Fruit fly (Drosophila melanogaster): ENCODE results near the gene CG7606.

- TF ChIP-seq psq (GFP tag; optimal IDR thresholded peaks at IDR 0.05) (no peak), h (GFP tag; optimal IDR thresholded peaks at IDR 0.05) (no peak), CG32264 (GFP tag; optimal IDR thresholded peaks at IDR 0.05) (no peak), brk (GFP tag; optimal IDR thresholded peaks at IDR 0.05) (no peak), jim (GFP tag; optimal IDR thresholded peaks at IDR 0.05) (no peak), Sp1 (GFP tag; optimal IDR thresholded peaks at IDR 0.05) (no peak), foxo (GFP tag; optimal IDR thresholded peaks at IDR 0.05) (no peak), Rel (GFP tag; optimal IDR thresholded peaks at IDR 0.05) (no peak), Rel (tag; optimal IDR thresholded peaks at IDR 0.05) (no peak), pan (optimal IDR thresholded peaks at IDR 0.05) (no peak)
Observed at dm6 chr3R:17611836-17612235, 15.5 kb downstream of the CG7606 start.
